Worm (Caenorhabditis elegans): ENCODE data around the gene srbc-55.

ce11 chrV:15810446-15810845 is 19.4 kb downstream of the srbc-55 start, which contains the start of gene F54B8.1:
- TF ChIP-seq him-1 (tag; optimal IDR thresholded peaks at IDR 0.05) (no peak), dao-5 (tag; optimal IDR thresholded peaks at IDR 0.05) (no peak)

Measured in whole organism, L4/young adult.